Worm (Caenorhabditis elegans): ENCODE data around the gene snb-5.

ce11 chrIII:8182573-8182972 is 20.3 kb upstream of the snb-5 start:
- TF ChIP-seq him-1 (tag; optimal IDR thresholded peaks at IDR 0.05) (no peak), W03F9.2 (tag; optimal IDR thresholded peaks at IDR 0.05) (no peak)
